Fruit fly (Drosophila melanogaster) whole organism, embryonic: ENCODE data around the gene Kaz1-ORFB.

Experiments used
- CG10267 ChIP-seq: fragments of 200-800 bp; sonication (Bioruptor generic); optimal IDR thresholded peaks from 2 replicates; lab custom pipeline; 2018; ENCODE audit warnings: missing biosample characterization, mild to moderate bottlenecking, missing genetic modification characterization, moderate library complexity
- CG10431 ChIP-seq: fragments of 200-800 bp; sonication (Bioruptor generic); optimal IDR thresholded peaks from 3 replicates; lab custom pipeline; 2018; ENCODE audit warnings: missing biosample characterization, mild to moderate bottlenecking, missing genetic modification characterization
- CG12219 ChIP-seq: fragments of 200-800 bp; sonication (Bioruptor generic); optimal IDR thresholded peaks from 3 replicates; lab custom pipeline; 2018; ENCODE audit warnings: missing biosample characterization, mild to moderate bottlenecking, missing genetic modification characterization
- CG12942 ChIP-seq: fragments of 200-800 bp; sonication (Bioruptor generic); optimal IDR thresholded peaks from 3 replicates; lab custom pipeline; 2016; ENCODE audit warnings: missing biosample characterization, missing genetic modification characterization
- CG16815 ChIP-seq: fragments of 200-800 bp; sonication (Bioruptor generic); optimal IDR thresholded peaks from 3 replicates; lab custom pipeline; 2017; ENCODE audit warnings: missing biosample characterization, mild to moderate bottlenecking, missing genetic modification characterization
- CG18011 ChIP-seq: fragments of 200-800 bp; sonication (Bioruptor generic); optimal IDR thresholded peaks from 2 replicates; lab custom pipeline; 2017; ENCODE audit warnings: missing biosample characterization, missing genetic modification characterization, mild to moderate bottlenecking, moderate library complexity, missing genotype
- CG32772 ChIP-seq: fragments of 200-800 bp; sonication (Bioruptor generic); IDR thresholded peaks from 2 replicates; pipeline ENCODE4 v1.3.6; 2022; ENCODE audit warnings: missing biosample characterization, missing genetic modification characterization
- CG42726 ChIP-seq: fragments of 200-800 bp; sonication (Bioruptor generic); IDR thresholded peaks from 2 replicates; pipeline ENCODE4 v1.3.6; 2022; ENCODE audit warnings: missing biosample characterization, missing genetic modification characterization; ENCODE audit not compliant: partially characterized antibody
- CG4360 ChIP-seq: fragments of 200-800 bp; sonication (Bioruptor generic); IDR thresholded peaks from 2 replicates; pipeline ENCODE4 v1.3.6; 2022; ENCODE audit warnings: missing biosample characterization, missing genetic modification characterization
- CG4424 ChIP-seq: fragments of 200-800 bp; sonication (Bioruptor generic); optimal IDR thresholded peaks from 3 replicates; lab custom pipeline; 2016; ENCODE audit warnings: missing biosample characterization, missing genetic modification characterization
- CG4707 ChIP-seq: fragments of 200-800 bp; sonication (Bioruptor generic); optimal IDR thresholded peaks from 2 replicates; lab custom pipeline; 2018; ENCODE audit warnings: missing biosample characterization, mild to moderate bottlenecking, missing genetic modification characterization, moderate library complexity
- CG6254 ChIP-seq: fragments of 200-800 bp; sonication (Bioruptor generic); optimal IDR thresholded peaks from 3 replicates; lab custom pipeline; 2017; ENCODE audit warnings: mild to moderate bottlenecking, missing biosample characterization, missing genetic modification reagents, missing genetic modification characterization
- CG8290 ChIP-seq, 3 experiments: fragments of 200-800 bp; sonication (Bioruptor generic); optimal IDR thresholded peaks; 2 replicates each; lab custom pipeline; 2016 to 2019; ENCODE audit warnings: missing biosample characterization in 3 of 3, missing genetic modification characterization in 3 of 3, mild to moderate bottlenecking in 2 of 3, moderate library complexity in 1 of 3
- E2f2 ChIP-seq: fragments of 200-800 bp; sonication (Bioruptor generic); IDR thresholded peaks from 2 replicates; pipeline ENCODE4 v1.3.6; 2022; ENCODE audit warnings: missing biosample characterization, missing genetic modification characterization
- Fer3 ChIP-seq: fragments of 200-800 bp; sonication (Bioruptor generic); optimal IDR thresholded peaks from 2 replicates; lab custom pipeline; 2018; ENCODE audit warnings: missing biosample characterization, mild to moderate bottlenecking, missing genetic modification characterization, moderate library complexity
- H15 ChIP-seq: fragments of 200-800 bp; sonication (Bioruptor generic); IDR thresholded peaks from 3 replicates; pipeline ENCODE4 v1.3.6; 2022; ENCODE audit warnings: missing biosample characterization, missing genetic modification characterization
- HLH3B ChIP-seq: fragments of 200-800 bp; sonication (Bioruptor generic); IDR thresholded peaks from 2 replicates; pipeline ENCODE4 v1.3.6; 2022; ENCODE audit warnings: missing biosample characterization, missing genetic modification characterization
- Med ChIP-seq: fragments of 200-800 bp; sonication (Bioruptor generic); peaks from one replicate; lab custom pipeline; 2016; ENCODE audit warnings: missing biosample characterization, missing genetic modification characterization, mild to moderate bottlenecking, inconsistent platforms, moderate library complexity
- Meics ChIP-seq: fragments of 200-800 bp; sonication (Bioruptor generic); optimal IDR thresholded peaks from 2 replicates; lab custom pipeline; 2017; ENCODE audit warnings: missing biosample characterization, mild to moderate bottlenecking, missing genetic modification characterization
- Rfx ChIP-seq: fragments of 200-800 bp; sonication (Bioruptor generic); IDR thresholded peaks from 2 replicates; pipeline ENCODE4 v1.3.6; 2022; ENCODE audit warnings: missing biosample characterization, missing genetic modification characterization
- Sox102F ChIP-seq: fragments of 200-800 bp; sonication (Bioruptor generic); optimal IDR thresholded peaks from 2 replicates; lab custom pipeline; 2018; ENCODE audit warnings: missing biosample characterization, mild to moderate bottlenecking, missing genetic modification characterization, moderate library complexity
- Sry-δ ChIP-seq: fragments of 200-800 bp; sonication (Bioruptor generic); optimal IDR thresholded peaks from 2 replicates; lab custom pipeline; 2016; ENCODE audit warnings: missing biosample characterization, missing genetic modification characterization
- Ssrp ChIP-seq: fragments of 200-800 bp; sonication (Bioruptor generic); optimal IDR thresholded peaks from 2 replicates; lab custom pipeline; 2018; ENCODE audit warnings: missing biosample characterization, mild to moderate bottlenecking, missing genetic modification characterization, moderate library complexity
- Xbp1 ChIP-seq: fragments of 200-800 bp; sonication (Bioruptor generic); optimal IDR thresholded peaks from 3 replicates; lab custom pipeline; 2016; ENCODE audit warnings: missing biosample characterization, mild to moderate bottlenecking, missing genetic modification characterization
- aop ChIP-seq: fragments of 200-800 bp; sonication (Bioruptor generic); IDR thresholded peaks from 2 replicates; pipeline ENCODE4 v1.3.6; 2022; ENCODE audit warnings: missing biosample characterization, missing genetic modification characterization
- bab2 ChIP-seq: fragments of 200-800 bp; sonication (Bioruptor generic); optimal IDR thresholded peaks from 2 replicates; lab custom pipeline; 2016; ENCODE audit warnings: missing biosample characterization, missing genetic modification characterization
- br ChIP-seq: fragments of >200 bp; optimal IDR thresholded peaks from 2 replicates; lab custom pipeline; 2017
- corto ChIP-seq: fragments of 200-800 bp; sonication (Bioruptor generic); optimal IDR thresholded peaks from 2 replicates; lab custom pipeline; 2016; ENCODE audit warnings: missing biosample characterization, mild to moderate bottlenecking, missing genetic modification characterization, moderate library complexity
- en ChIP-seq: fragments of 200-800 bp; sonication (Bioruptor generic); optimal IDR thresholded peaks from 2 replicates; lab custom pipeline; 2016; ENCODE audit warnings: missing biosample characterization, missing genetic modification characterization
- fd96Cb ChIP-seq: fragments of 200-800 bp; sonication (Bioruptor generic); optimal IDR thresholded peaks from 2 replicates; lab custom pipeline; 2018; ENCODE audit warnings: missing biosample characterization, mild to moderate bottlenecking, missing genetic modification characterization, moderate library complexity
- fu2 ChIP-seq: fragments of 200-800 bp; sonication (Bioruptor generic); optimal IDR thresholded peaks from 2 replicates; lab custom pipeline; 2016; ENCODE audit warnings: missing biosample characterization, missing genetic modification characterization
- gt ChIP-seq: fragments of 200-800 bp; sonication (Bioruptor generic); IDR thresholded peaks from 2 replicates; pipeline ENCODE4 v1.3.6; 2022; ENCODE audit warnings: missing biosample characterization, missing genetic modification characterization
- her ChIP-seq: fragments of 200-800 bp; sonication (Bioruptor generic); optimal IDR thresholded peaks from 2 replicates; lab custom pipeline; 2016; ENCODE audit warnings: missing biosample characterization, missing genetic modification characterization
- hkb ChIP-seq, 2 experiments: fragments of 200-800 bp in 1 of 2; fragments of >200 bp in 1 of 2; sonication (Bioruptor generic) in 1 of 2; IDR thresholded peaks in 1 of 2; optimal IDR thresholded peaks in 1 of 2; 2 replicates each; pipeline versions ENCODE4 v1.3.6 to Lab custom; 2017 to 2022; ENCODE audit warnings: missing biosample characterization in 1 of 2, missing genetic modification characterization in 1 of 2
- kni ChIP-seq: fragments of 200-800 bp; sonication (Bioruptor generic); optimal IDR thresholded peaks from 3 replicates; lab custom pipeline; 2017; ENCODE audit warnings: mild to moderate bottlenecking, missing biosample characterization, missing genetic modification reagents, missing genetic modification characterization
- lmd ChIP-seq: fragments of 200-800 bp; sonication (Bioruptor generic); IDR thresholded peaks from 2 replicates; pipeline ENCODE4 v1.3.6; 2022; ENCODE audit warnings: missing biosample characterization, missing genetic modification characterization
- nau ChIP-seq: fragments of 200-800 bp; sonication (Bioruptor generic); optimal IDR thresholded peaks from 3 replicates; lab custom pipeline; 2017; ENCODE audit warnings: missing biosample characterization, mild to moderate bottlenecking, missing genetic modification characterization, missing genetic modification reagents
- oc ChIP-seq: fragments of 200-800 bp; sonication (Bioruptor generic); optimal IDR thresholded peaks from 2 replicates; lab custom pipeline; 2018; ENCODE audit warnings: missing biosample characterization, mild to moderate bottlenecking, missing genetic modification characterization, moderate library complexity
- otp ChIP-seq: fragments of 200-800 bp; sonication (Bioruptor generic); IDR thresholded peaks from 3 replicates; pipeline ENCODE4, ENCODE4 v1.3.6; 2022; ENCODE audit warnings: missing biosample characterization, missing genetic modification characterization
- pan ChIP-seq, 4 experiments: fragments of >200 bp in 3 of 4; fragments of 200-800 bp in 1 of 4; sonication (Bioruptor generic) in 1 of 4; optimal IDR thresholded peaks in 3 of 4; IDR thresholded peaks in 1 of 4; 2 replicates each; pipeline versions ENCODE4 v1.3.6 to Lab custom; 2017 to 2022; ENCODE audit warnings: missing biosample characterization in 2 of 4, missing genetic modification characterization in 2 of 4, mixed read lengths in 1 of 4
- row ChIP-seq: fragments of 200-800 bp; sonication (Bioruptor generic); IDR thresholded peaks from 3 replicates; pipeline ENCODE4 v1.3.6; 2022; ENCODE audit warnings: missing biosample characterization, missing genetic modification characterization
- run ChIP-seq: fragments of 200-800 bp; sonication (Bioruptor generic); optimal IDR thresholded peaks from 3 replicates; lab custom pipeline; 2018; ENCODE audit warnings: missing biosample characterization, mild to moderate bottlenecking, missing genetic modification characterization
- schlank ChIP-seq: fragments of 200-800 bp; sonication (Bioruptor generic); optimal IDR thresholded peaks from 2 replicates; lab custom pipeline; 2018; ENCODE audit warnings: missing biosample characterization, mild to moderate bottlenecking, missing genetic modification characterization
- scrt ChIP-seq: fragments of 200-800 bp; sonication (Bioruptor generic); optimal IDR thresholded peaks from 2 replicates; lab custom pipeline; 2018; ENCODE audit warnings: missing biosample characterization, mild to moderate bottlenecking, missing genetic modification characterization, moderate library complexity
- tin ChIP-seq: fragments of 200-800 bp; sonication (Bioruptor generic); optimal IDR thresholded peaks from 3 replicates; lab custom pipeline; 2016; ENCODE audit warnings: missing biosample characterization, missing genetic modification characterization
- twi ChIP-seq: fragments of 200-800 bp; optimal IDR thresholded peaks from 2 replicates; lab custom pipeline; 2019; ENCODE audit warnings: missing biosample characterization, mild to moderate bottlenecking, missing genetic modification characterization, moderate library complexity
- zen ChIP-seq: fragments of 200-800 bp; sonication (Bioruptor generic); optimal IDR thresholded peaks from 3 replicates; lab custom pipeline; 2018; ENCODE audit warnings: missing biosample characterization, mild to moderate bottlenecking, missing genetic modification characterization, moderate library complexity

Gene Kaz1-ORFB

dm6 chr3L:257618-258475 lies 41.4 kb downstream of the Kaz1-ORFB start, which contains the start of the genes DIP2 and wac (continued):
- TF ChIP-seq CG12219 (peak; percentile 21), H15 (GFP tag; lab: Robert Waterston, UW) (peak; percentile 62; the same call in 1 of the 3 replicates), hkb (optimal IDR thresholded peaks at IDR 0.05; lab: Kevin White, UChicago) (no peak), hkb (GFP tag; IDR thresholded peaks at IDR 0.05; lab: Robert Waterston, UW) (peak; percentile 58; the same call in 1 of the 2 replicates), Sox102F (no peak), kni (peak; percentile 71), CG10267 (tag; lab: Kevin White, UChicago) (peak; percentile 79), row (GFP tag; lab: Robert Waterston, UW) (peak; percentile 68), Fer3 (peak; percentile 65), Ssrp (tag; lab: Kevin White, UChicago) (peak; percentile 16), CG10431 (peak; percentile 49), HLH3B (GFP tag; lab: Robert Waterston, UW) (peak; percentile 58; the same call in 1 of the 2 replicates), en (peak; percentile 21), CG4424 (GFP tag; lab: Kevin White, UChicago) (peak; percentile 69), br (lab: Kevin White, UChicago) (no peak), her (GFP tag; lab: Kevin White, UChicago) (peak; percentile 86), lmd (GFP tag; lab: Robert Waterston, UW) (peak; percentile 61; the same call in 1 of the 2 replicates), corto (GFP tag; lab: Kevin White, UChicago) (peak; percentile 30), nau (GFP tag; lab: Kevin White, UChicago) (no peak), run (tag; lab: Kevin White, UChicago) (no peak), otp (no peak; the same call in 2 of the 3 replicates), bab2 (GFP tag; lab: Kevin White, UChicago) (peak; percentile 90), fu2 (GFP tag; lab: Kevin White, UChicago) (peak; percentile 78), fd96Cb (tag; lab: Kevin White, UChicago) (peak; percentile 42), Meics (GFP tag; lab: Kevin White, UChicago) (no peak), CG12942 (GFP tag; lab: Kevin White, UChicago) (peak; percentile 82), Rfx (GFP tag; lab: Robert Waterston, UW) (peak; percentile 92), E2f2 (GFP tag; lab: Robert Waterston, UW) (peak; percentile 88), twi (no peak), gt (GFP tag; lab: Robert Waterston, UW) (no peak), CG4360 (GFP tag; lab: Robert Waterston, UW) (no peak), pan (optimal IDR thresholded peaks at IDR 0.05; lab: Kevin White, UChicago) (no peak), pan (GFP tag; optimal IDR thresholded peaks at IDR 0.05 in 1 of 2, IDR thresholded peaks at IDR 0.05 in 1 of 2) (peak in 1 of 2 experiments; percentile 68), CG8290 (GFP tag; optimal IDR thresholded peaks at IDR 0.05; lab: Kevin White, UChicago) (peak; percentile 60), CG8290 (tag; optimal IDR thresholded peaks at IDR 0.05; lab: Kevin White, UChicago) (peak; percentile 27 to 90), CG32772 (peak; percentile 71), oc (tag; lab: Kevin White, UChicago) (peak; percentile 89), Sry-δ (GFP tag; lab: Kevin White, UChicago) (peak; percentile 98), CG16815 (GFP tag; lab: Kevin White, UChicago) (peak; percentile 29), Xbp1 (peak; percentile 88), schlank (peak; percentile 53), CG42726 (GFP tag; lab: Robert Waterston, UW) (peak; percentile 91), tin (peak; percentile 86), scrt (GFP tag; lab: Kevin White, UChicago) (no peak), Med (GFP tag; lab: Kevin White, UChicago) (peak; percentile 98), CG6254 (GFP tag; lab: Kevin White, UChicago) (peak; percentile 10), CG18011 (GFP tag; lab: Kevin White, UChicago) (peak; percentile 71), aop (no peak), CG4707 (GFP tag; lab: Kevin White, UChicago) (peak; percentile 8), zen (peak; percentile 57)
